Fruit fly (Drosophila melanogaster): Measurements from ENCODE around the gene pon.
A peak's percentile ranks its signal among the peaks of the same experiment; 100 is the strongest.

The pon gene

DNA sequence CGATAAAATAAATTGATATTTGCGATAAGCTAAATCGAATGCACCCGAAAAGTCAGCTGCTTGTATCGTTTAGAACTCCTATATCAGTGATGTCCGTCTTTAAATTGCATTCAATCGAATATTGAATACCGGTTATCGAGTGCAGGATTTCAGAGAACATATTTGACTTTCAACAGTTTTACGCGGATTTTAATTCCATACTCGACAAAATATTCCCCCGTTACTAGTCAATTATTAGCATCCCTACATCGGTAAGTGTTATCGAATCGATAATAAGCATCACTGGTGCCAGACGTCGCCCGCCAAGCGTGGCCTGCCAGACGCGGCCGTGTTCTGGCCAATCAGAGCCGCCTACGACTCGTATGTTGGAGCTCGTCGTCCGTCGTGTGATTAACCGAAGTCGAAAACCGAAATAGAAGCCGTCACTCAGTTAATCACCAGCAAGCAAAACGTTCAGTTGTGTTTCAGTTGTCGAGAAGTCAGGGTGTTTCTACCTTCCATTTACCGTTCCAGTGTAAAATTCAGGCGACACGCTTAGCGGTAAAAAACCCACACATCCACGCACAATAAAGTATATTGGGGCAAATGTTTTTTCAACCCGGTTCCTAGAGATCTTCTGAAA lies 51.8 kb downstream of the pon start, which contains the start of gene ctp (continued):
- TF ChIP-seq CG3847 (GFP tag; IDR thresholded peaks at IDR 0.05) (no peak; the same call in 1 of the 2 replicates), Chrac-16 (GFP tag; optimal IDR thresholded peaks at IDR 0.05) (peak; percentile 53), Dref (GFP tag; IDR thresholded peaks at IDR 0.05) (peak; percentile 67), inv (GFP tag; IDR thresholded peaks at IDR 0.05; ENCODE audit: partially characterized antibody) (peak; percentile 43; the same call in 1 of the 2 replicates), pnt (GFP tag; optimal IDR thresholded peaks at IDR 0.05) (peak; percentile 17), HLH54F (GFP tag; optimal IDR thresholded peaks at IDR 0.05) (peak; percentile 67), CG42726 (GFP tag; IDR thresholded peaks at IDR 0.05; ENCODE audit: partially characterized antibody) (peak; percentile 64; the same call in 1 of the 2 replicates), sqz (GFP tag; optimal IDR thresholded peaks at IDR 0.05) (peak; percentile 70), ab (GFP tag; optimal IDR thresholded peaks at IDR 0.05) (no peak), CG3065 (GFP tag; optimal IDR thresholded peaks at IDR 0.05) (no peak), CG11247 (GFP tag; IDR thresholded peaks at IDR 0.05) (0 out of 2 replicates have a peak, but pooled peaks have one; percentile 27), hbn (GFP tag; IDR thresholded peaks at IDR 0.05; ENCODE audit: partially characterized antibody) (peak; percentile 68), Sox102F (GFP tag; optimal IDR thresholded peaks at IDR 0.05) (peak; percentile 21), prd (optimal IDR thresholded peaks at IDR 0.05) (no peak), prd (GFP tag; IDR thresholded peaks at IDR 0.05) (peak; percentile 64), CG32767 (GFP tag; IDR thresholded peaks at IDR 0.05) (no peak), Hey (tag; optimal IDR thresholded peaks at IDR 0.05) (no peak), CG11560 (tag; IDR thresholded peaks at IDR 0.05) (peak; percentile 98), MBD-R2 (GFP tag; IDR thresholded peaks at IDR 0.05) (peak; percentile 37; the same call in 1 of the 2 replicates), CG6765 (GFP tag; optimal IDR thresholded peaks at IDR 0.05) (no peak), bowl (GFP tag; IDR thresholded peaks at IDR 0.05) (no peak), ham (GFP tag; IDR thresholded peaks at IDR 0.05) (no peak), bab2 (GFP tag; optimal IDR thresholded peaks at IDR 0.05) (peak; percentile 41), pan (optimal IDR thresholded peaks at IDR 0.05) (no peak), pan (GFP tag; optimal IDR thresholded peaks at IDR 0.05 in 1 of 2, IDR thresholded peaks at IDR 0.05 in 1 of 2) (no peak), abd-A (tag; optimal IDR thresholded peaks at IDR 0.05) (peak; percentile 83), lov (optimal IDR thresholded peaks at IDR 0.05) (no peak), lov (GFP tag; IDR thresholded peaks at IDR 0.05) (no peak), CG2202 (tag; optimal IDR thresholded peaks at IDR 0.05) (no peak), lilli (GFP tag; optimal IDR thresholded peaks at IDR 0.05) (peak; percentile 65), CG6175 (GFP tag; IDR thresholded peaks at IDR 0.05) (no peak), fd3F (GFP tag; optimal IDR thresholded peaks at IDR 0.05) (peak; percentile 8), CG5953 (GFP tag; IDR thresholded peaks at IDR 0.05) (no peak), CG12236 (GFP tag; optimal IDR thresholded peaks at IDR 0.05) (no peak), crp (GFP tag; optimal IDR thresholded peaks at IDR 0.05) (peak in 1 of 2 experiments; percentile 77), Mad (GFP tag; optimal IDR thresholded peaks at IDR 0.05) (peak; percentile 53), Meics (GFP tag; optimal IDR thresholded peaks at IDR 0.05) (peak; percentile 59), p53 (GFP tag; optimal IDR thresholded peaks at IDR 0.05) (peak; percentile 37), tll (GFP tag; optimal IDR thresholded peaks at IDR 0.05) (peak in 1 of 2 experiments; percentile 59), CG9932 (GFP tag; IDR thresholded peaks at IDR 0.05) (peak; percentile 78), CG14014 (GFP tag; IDR thresholded peaks at IDR 0.05) (peak; percentile 55; the same call in 1 of the 2 replicates), CG30431 (GFP tag; optimal IDR thresholded peaks at IDR 0.05) (no peak), lola (GFP tag; optimal IDR thresholded peaks at IDR 0.05) (no peak), CG18764 (GFP tag; optimal IDR thresholded peaks at IDR 0.05) (no peak), MTF-1 (GFP tag; optimal IDR thresholded peaks at IDR 0.05; ENCODE audit: borderline replicate concordance) (peak; percentile 34), Dad (GFP tag; optimal IDR thresholded peaks at IDR 0.05) (no peak), NFAT (GFP tag; IDR thresholded peaks at IDR 0.05) (no peak), Taf1 (GFP tag; IDR thresholded peaks at IDR 0.05) (no peak), hth (optimal IDR thresholded peaks at IDR 0.05) (no peak), CG5180 (GFP tag; optimal IDR thresholded peaks at IDR 0.05) (peak; percentile 6), CG17328 (GFP tag; IDR thresholded peaks at IDR 0.05) (peak; percentile 38; the same call in 1 of the 2 replicates)

Measured in whole organism, embryonic.